Worm (Caenorhabditis elegans): ENCODE data around the gene srt-20.

ce11 chrV:4240292-4240691 is 38.3 kb downstream of the srt-20 start, which contains the start of gene srh-204:
- no peak for TF ChIP-seq C08G9.2 (tag; optimal IDR thresholded peaks at IDR 0.05)
- no peak for TF ChIP-seq nhr-11 (tag; optimal IDR thresholded peaks at IDR 0.05)
- no peak for TF ChIP-seq hlh-6 (tag; optimal IDR thresholded peaks at IDR 0.05)
- no peak for TF ChIP-seq lin-11 (tag; optimal IDR thresholded peaks at IDR 0.05)
- no peak for TF ChIP-seq fkh-10 (GFP tag; optimal IDR thresholded peaks at IDR 0.05)
- TF ChIP-seq pha-2 (tag; optimal IDR thresholded peaks at IDR 0.05), result no peak

All from whole organism, late embryonic.